Worm (Caenorhabditis elegans): ENCODE data around the gene C31E10.11.

C31E10.11 gene

DNA sequence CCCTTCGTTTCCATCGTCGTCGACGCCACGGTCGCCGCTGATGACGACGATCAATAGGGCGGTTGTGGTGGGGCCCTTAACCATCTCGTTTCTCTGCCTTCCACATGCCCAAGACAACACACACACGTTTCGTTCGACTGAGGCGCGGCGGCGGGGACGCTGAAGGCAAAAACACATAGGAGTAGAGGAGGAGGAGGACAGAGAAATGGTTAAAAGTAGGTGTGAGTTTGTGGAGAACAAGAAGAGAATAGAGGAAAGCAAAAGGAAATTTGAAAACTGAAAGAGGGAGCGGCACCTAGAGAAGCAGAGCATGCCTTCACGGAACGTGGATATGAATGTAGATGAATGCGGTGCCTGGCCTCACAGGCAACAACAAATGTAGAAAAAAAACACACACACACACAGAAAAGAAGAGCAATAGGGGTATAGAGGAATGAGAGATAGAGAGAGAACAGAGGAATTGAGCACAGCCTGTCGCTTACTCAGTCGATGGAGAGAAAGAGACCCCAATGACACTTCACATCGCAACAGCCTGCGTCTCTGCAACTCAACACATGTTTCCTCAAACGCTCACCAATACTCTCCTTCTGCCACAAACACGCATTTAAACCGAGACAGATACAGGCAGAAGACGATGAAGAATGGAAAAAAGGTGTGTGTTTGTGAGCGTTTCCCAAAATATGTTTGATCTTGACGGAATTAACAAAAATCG, 21.2 kb downstream of the C31E10.11 start:
- TF ChIP-seq lin-40 (tag; optimal IDR thresholded peaks at IDR 0.05) (peak; percentile 83), pha-4 (tag; optimal IDR thresholded peaks at IDR 0.05) (no peak), T26A5.8 (tag; optimal IDR thresholded peaks at IDR 0.05) (no peak), sptf-2 (GFP tag; optimal IDR thresholded peaks at IDR 0.05) (no peak), lsy-27 (tag; optimal IDR thresholded peaks at IDR 0.05; ENCODE audit: borderline replicate concordance, insufficient read depth) (no peak), lsl-1 (GFP tag; optimal IDR thresholded peaks at IDR 0.05) (no peak), ztf-18 (tag; optimal IDR thresholded peaks at IDR 0.05) (peak; percentile 58), ztf-26 (tag; optimal IDR thresholded peaks at IDR 0.05) (peak; percentile 37), D2030.7 (GFP tag; IDR thresholded peaks at IDR 0.05) (no peak), nfyb-1 (GFP tag; IDR thresholded peaks at IDR 0.05) (peak; percentile 43; the same call in 1 of the 2 replicates), madf-6 (GFP tag; IDR thresholded peaks at IDR 0.05) (no peak), K12H6.12 (tag; optimal IDR thresholded peaks at IDR 0.05) (peak; percentile 97), egl-18 (GFP tag; IDR thresholded peaks at IDR 0.05) (no peak), zfh-2 (GFP tag; conservative IDR thresholded peaks at IDR 0.05) (peak; percentile 97), ceh-79 (tag; optimal IDR thresholded peaks at IDR 0.05) (no peak), bed-1 (GFP tag; IDR thresholded peaks at IDR 0.05) (0 out of 2 replicates have a peak, but pooled peaks have one; percentile 30), nhr-179 (tag; optimal IDR thresholded peaks at IDR 0.05) (no peak), F49E8.2 (tag; optimal IDR thresholded peaks at IDR 0.05; ENCODE audit: insufficient read depth) (no peak), madf-8 (GFP tag; conservative IDR thresholded peaks at IDR 0.05) (no peak), C06A6.2 (GFP tag; conservative IDR thresholded peaks at IDR 0.05) (0 out of 2 replicates have a peak, but pooled peaks have one; percentile 39), nhr-80 (tag; optimal IDR thresholded peaks at IDR 0.05) (peak; percentile 92), athp-1 (tag; optimal IDR thresholded peaks at IDR 0.05) (no peak), unc-62 (GFP tag; optimal IDR thresholded peaks at IDR 0.05) (peak; percentile 56), F39B2.1 (GFP tag; IDR thresholded peaks at IDR 0.05) (no peak), nhr-120 (GFP tag; IDR thresholded peaks at IDR 0.05) (no peak), hlh-12 (tag; optimal IDR thresholded peaks at IDR 0.05) (no peak), mes-4 (tag; optimal IDR thresholded peaks at IDR 0.05) (no peak), T07F8.4 (tag; optimal IDR thresholded peaks at IDR 0.05) (no peak), hrde-1 (tag; optimal IDR thresholded peaks at IDR 0.05; ENCODE audit: borderline replicate concordance) (no peak), F10E7.11 (tag; optimal IDR thresholded peaks at IDR 0.05) (no peak), Y79H2A.3 (GFP tag; conservative IDR thresholded peaks at IDR 0.05) (no peak), ZK185.1 (tag; optimal IDR thresholded peaks at IDR 0.05; ENCODE audit: poor library complexity, severe bottlenecking) (peak; percentile 55), bed-2 (GFP tag; IDR thresholded peaks at IDR 0.05) (no peak), madf-3 (GFP tag; IDR thresholded peaks at IDR 0.05) (no peak), rec-8 (tag; optimal IDR thresholded peaks at IDR 0.05) (no peak), hmg-20 (GFP tag; IDR thresholded peaks at IDR 0.05) (no peak), nfya-2 (GFP tag; IDR thresholded peaks at IDR 0.05) (no peak), lin-54 (GFP tag; optimal IDR thresholded peaks at IDR 0.05) (peak; percentile 17), zim-3 (tag; optimal IDR thresholded peaks at IDR 0.05) (no peak), him-1 (tag; optimal IDR thresholded peaks at IDR 0.05) (no peak), rpc-1 (optimal IDR thresholded peaks at IDR 0.05) (no peak), rpc-1 (tag; optimal IDR thresholded peaks at IDR 0.05) (no peak), tbx-9 (tag; optimal IDR thresholded peaks at IDR 0.05; ENCODE audit: borderline replicate concordance) (no peak), fkh-3 (tag; optimal IDR thresholded peaks at IDR 0.05) (no peak), ceh-40 (GFP tag; IDR thresholded peaks at IDR 0.05) (no peak), snpc-3.4 (tag; optimal IDR thresholded peaks at IDR 0.05) (no peak), F33H1.4 (GFP tag; IDR thresholded peaks at IDR 0.05) (no peak), ama-1 (optimal IDR thresholded peaks at IDR 0.05) (no peak), ama-1 (GFP tag; optimal IDR thresholded peaks at IDR 0.05) (no peak)

Measured in whole organism, young adult.